Fruit fly (Drosophila melanogaster): ENCODE measurements around the gene galectin.

DNA sequence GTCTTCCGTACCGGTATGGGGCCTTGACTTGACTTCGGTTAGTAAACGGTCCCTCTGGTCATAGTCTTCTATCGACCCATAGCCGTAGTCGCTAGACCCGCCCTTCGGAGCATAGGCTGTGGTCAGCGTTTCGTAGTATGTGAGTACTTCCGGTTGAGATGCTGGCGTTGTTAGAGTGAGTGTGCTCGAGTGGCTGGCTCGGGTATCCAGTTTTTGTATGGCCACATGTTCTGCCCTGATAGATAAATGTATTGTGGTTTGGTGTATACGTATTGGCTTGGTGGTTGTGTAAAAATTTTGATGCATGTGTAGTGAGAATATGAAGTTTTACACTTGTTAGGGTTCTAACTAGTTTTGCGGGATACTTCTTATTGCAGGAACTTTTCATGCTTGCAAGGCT is 37.5 kb upstream of the galectin start:
- TF ChIP-seq br (GFP tag; optimal IDR thresholded peaks at IDR 0.05), result no peak
- TF ChIP-seq Hr83 (GFP tag; optimal IDR thresholded peaks at IDR 0.05; ENCODE audit: poor library complexity, severe bottlenecking), result no peak
- no peak for TF ChIP-seq Dfd (GFP tag; optimal IDR thresholded peaks at IDR 0.05)
- TF ChIP-seq ey (GFP tag; optimal IDR thresholded peaks at IDR 0.05), result no peak
- no peak for TF ChIP-seq Rel (GFP tag; optimal IDR thresholded peaks at IDR 0.05)
- TF ChIP-seq Rel (tag; optimal IDR thresholded peaks at IDR 0.05), result no peak
- TF ChIP-seq h (GFP tag; optimal IDR thresholded peaks at IDR 0.05), result no peak
- no peak for TF ChIP-seq foxo (GFP tag; optimal IDR thresholded peaks at IDR 0.05)

Data from whole organism, wandering third instar larva.